Fruit fly (Drosophila melanogaster): ENCODE data around the gene CG2150.

- no peak for TF ChIP-seq Dfd (GFP tag; optimal IDR thresholded peaks at IDR 0.05)
- no peak for TF ChIP-seq usp (GFP tag; optimal IDR thresholded peaks at IDR 0.05)
- no peak for TF ChIP-seq fru (GFP tag; optimal IDR thresholded peaks at IDR 0.05)
- no peak for TF ChIP-seq psq (GFP tag; optimal IDR thresholded peaks at IDR 0.05)
- no peak for TF ChIP-seq Myc (optimal IDR thresholded peaks at IDR 0.05)
- no peak for TF ChIP-seq OdsH (GFP tag; optimal IDR thresholded peaks at IDR 0.05)
- TF ChIP-seq pan (optimal IDR thresholded peaks at IDR 0.05) = no peak
- TF ChIP-seq Jra (GFP tag; optimal IDR thresholded peaks at IDR 0.05) = no peak
- no peak for TF ChIP-seq Rel (GFP tag; optimal IDR thresholded peaks at IDR 0.05)
- no peak for TF ChIP-seq Rel (tag; optimal IDR thresholded peaks at IDR 0.05)
- TF ChIP-seq sv (GFP tag; optimal IDR thresholded peaks at IDR 0.05) = no peak
- no peak for TF ChIP-seq h (GFP tag; optimal IDR thresholded peaks at IDR 0.05)
These were observed 44.5 kb downstream of the CG2150 start for dm6 chr3R:31720112-31720511.

Data from whole organism, wandering third instar larva.